Fruit fly (Drosophila melanogaster) whole organism, adult: Measurements from ENCODE around the gene alpha-Est7.

Experiments used
- CG12768 ChIP-seq: fragments of 200-800 bp; sonication (Bioruptor generic); optimal IDR thresholded peaks from 2 replicates; lab custom pipeline; 2017; ENCODE audit warnings: missing biosample characterization, missing genetic modification characterization, mild to moderate bottlenecking, moderate library complexity, missing genetic modification reagents
- CG33017 ChIP-seq: fragments of 200-800 bp; sonication (Bioruptor generic); optimal IDR thresholded peaks from 2 replicates; lab custom pipeline; 2018; ENCODE audit warnings: missing biosample characterization, mild to moderate bottlenecking, missing genetic modification characterization, moderate library complexity
- CG5204 ChIP-seq: fragments of 200-800 bp; sonication (Bioruptor generic); optimal IDR thresholded peaks from 2 replicates; lab custom pipeline; 2016; ENCODE audit warnings: missing biosample characterization, missing genetic modification characterization
- Clk ChIP-seq: fragments of 200-800 bp; sonication (Bioruptor generic); optimal IDR thresholded peaks from 2 replicates; lab custom pipeline; 2017; ENCODE audit warnings: missing biosample characterization, missing genetic modification characterization
- Hr96 ChIP-seq: fragments of 200-800 bp; sonication (Bioruptor generic); optimal IDR thresholded peaks from 2 replicates; lab custom pipeline; 2016; ENCODE audit warnings: missing biosample characterization, missing genetic modification characterization
- cic ChIP-seq: fragments of 200-800 bp; sonication (Bioruptor generic); optimal IDR thresholded peaks from 2 replicates; lab custom pipeline; 2017; ENCODE audit warnings: missing biosample characterization, mild to moderate bottlenecking, missing genetic modification characterization, moderate library complexity
- ovo ChIP-seq: fragments of 200-800 bp; sonication (Bioruptor generic); optimal IDR thresholded peaks from 2 replicates; lab custom pipeline; 2016; ENCODE audit warnings: missing biosample characterization, missing genetic modification characterization
- pad ChIP-seq: fragments of 200-800 bp; sonication (Bioruptor generic); optimal IDR thresholded peaks from 3 replicates; lab custom pipeline; 2017; ENCODE audit warnings: missing biosample characterization, missing genetic modification characterization, mild to moderate bottlenecking, moderate library complexity, missing genetic modification reagents
- tj ChIP-seq: fragments of 200-800 bp; sonication (Bioruptor generic); optimal IDR thresholded peaks from 3 replicates; lab custom pipeline; 2017; ENCODE audit warnings: missing biosample characterization, mild to moderate bottlenecking, missing genetic modification characterization, moderate library complexity
- toe ChIP-seq: fragments of 200-800 bp; sonication (Bioruptor generic); optimal IDR thresholded peaks from 2 replicates; lab custom pipeline; 2016; ENCODE audit warnings: missing biosample characterization, missing genetic modification characterization

dm6 chr3R:7541145-7541860 is 17.8 kb upstream of the alpha-Est7 start, which contains the start of the genes alpha-Est3 and alpha-Est2:
- TF ChIP-seq ovo (GFP tag; lab: Kevin White, UChicago): no peak
- no peak for TF ChIP-seq CG33017 (tag; lab: Kevin White, UChicago)
- peak; percentile 25 for TF ChIP-seq cic (GFP tag; lab: Kevin White, UChicago)
- peak; percentile 27 for TF ChIP-seq tj (GFP tag; lab: Kevin White, UChicago)
- TF ChIP-seq Clk (GFP tag; lab: Kevin White, UChicago): no peak
- no peak for TF ChIP-seq CG5204 (GFP tag; lab: Kevin White, UChicago)
- no peak for TF ChIP-seq toe
- TF ChIP-seq pad: no peak
- TF ChIP-seq Hr96 (GFP tag; lab: Kevin White, UChicago): no peak
- no peak for TF ChIP-seq CG12768 (GFP tag; lab: Kevin White, UChicago)
